Worm (Caenorhabditis elegans) whole organism, young adult: ENCODE data around the gene srsx-37.

Experiments used
- F33H1.4 ChIP-seq: fragments of 200-800 bp; sonication (Bioruptor generic); IDR thresholded peaks from 2 replicates; pipeline ENCODE4 v1.3.6; 2022; ENCODE audit warnings: missing genetic modification reagents, missing genetic modification characterization, missing compliant biosample characterization
- F55B11.4 ChIP-seq: sonication (generic microtip); optimal IDR thresholded peaks from 2 replicates; lab custom pipeline; 2016; ENCODE audit warnings: missing compliant biosample characterization, missing genetic modification characterization, borderline replicate concordance; ENCODE audit not compliant: insufficient read depth
- Y53G8AR.9 ChIP-seq: fragments of 200-800 bp; sonication (Bioruptor generic); conservative IDR thresholded peaks from 2 replicates; pipeline ENCODE4 v1.3.6; 2022; ENCODE audit warnings: missing genetic modification reagents, missing genetic modification characterization, missing compliant biosample characterization
- ama-1 ChIP-seq, 3 experiments: fragments of 150-350 bp in 1 of 3; sonication (generic microtip) in 2 of 3; optimal IDR thresholded peaks; 2 replicates each; lab custom pipeline; 2014 to 2018; ENCODE audit warnings: missing biosample characterization in 2 of 3, missing genetic modification characterization in 2 of 3, missing genetic modification reagents in 2 of 3
- aptf-3 ChIP-seq: fragments of 200-800 bp; sonication (Bioruptor generic); IDR thresholded peaks from 2 replicates; pipeline ENCODE4 v1.3.6; 2022; ENCODE audit warnings: missing genetic modification characterization, missing compliant biosample characterization
- dpff-1 ChIP-seq: sonication (generic microtip); optimal IDR thresholded peaks from 2 replicates; lab custom pipeline; 2017; ENCODE audit warnings: mild to moderate bottlenecking, missing genetic modification characterization, missing compliant biosample characterization
- mxl-1 ChIP-seq: sonication (generic microtip); optimal IDR thresholded peaks from 2 replicates; lab custom pipeline; 2016; ENCODE audit warnings: missing genetic modification characterization, missing compliant biosample characterization
- sea-2 ChIP-seq: fragments of 200-800 bp; sonication (Bioruptor generic); IDR thresholded peaks from 2 replicates; pipeline ENCODE4 v1.3.6; 2022; ENCODE audit warnings: missing genetic modification characterization, missing compliant biosample characterization
- snpc-1.3 ChIP-seq: sonication (generic microtip); optimal IDR thresholded peaks from 2 replicates; lab custom pipeline; 2017; ENCODE audit warnings: missing genetic modification characterization, mild to moderate bottlenecking, missing compliant biosample characterization, antibody characterized with exemption, moderate library complexity, missing genotype, missing genetic modification reagents; ENCODE audit not compliant: insufficient read depth
- tlf-1 ChIP-seq: fragments of 200-800 bp; sonication (Bioruptor generic); optimal IDR thresholded peaks from 2 replicates; lab custom pipeline; 2018; ENCODE audit warnings: mild to moderate bottlenecking, missing genetic modification characterization, missing compliant biosample characterization
- unc-62 ChIP-seq: fragments of 150-350 bp; optimal IDR thresholded peaks from 2 replicates; lab custom pipeline; 2014; ENCODE audit warnings: missing biosample characterization, missing genetic modification reagents, missing genetic modification characterization

- no peak for TF ChIP-seq F33H1.4 (GFP tag; lab: Robert Waterston, UW)
- TF ChIP-seq F55B11.4 (tag; lab: Kevin White, UChicago): no peak
- no peak for TF ChIP-seq ama-1 (optimal IDR thresholded peaks at IDR 0.05; lab: Kevin White, UChicago)
- no peak for TF ChIP-seq ama-1 (GFP tag; optimal IDR thresholded peaks at IDR 0.05; lab: Kevin White, UChicago)
- no peak for TF ChIP-seq snpc-1.3 (tag; lab: Kevin White, UChicago)
- TF ChIP-seq Y53G8AR.9 (GFP tag; lab: Robert Waterston, UW): no peak
- TF ChIP-seq aptf-3 (GFP tag; lab: Robert Waterston, UW): no peak
- TF ChIP-seq mxl-1 (tag; lab: Kevin White, UChicago): no peak
- TF ChIP-seq unc-62 (GFP tag; lab: Kevin White, UChicago): no peak
- TF ChIP-seq dpff-1 (tag; lab: Kevin White, UChicago): no peak
- no peak for TF ChIP-seq sea-2 (GFP tag; lab: Robert Waterston, UW)
- no peak for TF ChIP-seq tlf-1 (GFP tag; lab: Kevin White, UChicago)
These were observed 18.7 kb downstream of the srsx-37 start, which contains the start of gene srw-11 for ce11 chrV:15240215-15240614.
